Worm (Caenorhabditis elegans): ENCODE measurements around the gene C14C6.6.

Gene C14C6.6

ce11 chrV:512420-512819, 35.5 kb downstream of the C14C6.6 start, which contains the start of gene srh-37:
Gene srh-37 (minus strand): TSS chrV:512520.
- no peak for TF ChIP-seq lsy-2 (tag; optimal IDR thresholded peaks at IDR 0.05)
- no peak for TF ChIP-seq drap-1 (GFP tag; optimal IDR thresholded peaks at IDR 0.05)
- no peak for TF ChIP-seq unc-39 (tag; optimal IDR thresholded peaks at IDR 0.05)
- TF ChIP-seq unc-62 (GFP tag; optimal IDR thresholded peaks at IDR 0.05), result no peak
- TF ChIP-seq snpc-4 (tag; optimal IDR thresholded peaks at IDR 0.05), result no peak

- TF ChIP-seq blmp-1 (tag; optimal IDR thresholded peaks at IDR 0.05) (no peak), ces-1 (GFP tag; optimal IDR thresholded peaks at IDR 0.05) (no peak), unc-39 (tag; optimal IDR thresholded peaks at IDR 0.05) (no peak), bed-3 (GFP tag; optimal IDR thresholded peaks at IDR 0.05) (no peak), zip-8 (tag; optimal IDR thresholded peaks at IDR 0.05) (no peak), tbx-8 (GFP tag; optimal IDR thresholded peaks at IDR 0.05) (no peak), mab-5 (tag; optimal IDR thresholded peaks at IDR 0.05) (no peak), pha-4 (tag; optimal IDR thresholded peaks at IDR 0.05) (no peak), nhr-76 (tag; optimal IDR thresholded peaks at IDR 0.05) (no peak), ham-2 (GFP tag; optimal IDR thresholded peaks at IDR 0.05) (no peak), sptf-1 (tag; optimal IDR thresholded peaks at IDR 0.05) (no peak), ceh-43 (GFP tag; optimal IDR thresholded peaks at IDR 0.05) (no peak), ztf-11 (tag; optimal IDR thresholded peaks at IDR 0.05) (no peak)
Measured at ce11 chrV:505191-505590, 42.7 kb downstream of the C14C6.6 start, which contains the start of gene srlf-19. Gene srlf-19 (plus strand): TSS chrV:505491.

- TF ChIP-seq ceh-43 (GFP tag; optimal IDR thresholded peaks at IDR 0.05) (no peak), nhr-2 (tag; optimal IDR thresholded peaks at IDR 0.05) (no peak), flh-1 (GFP tag; optimal IDR thresholded peaks at IDR 0.05) (no peak), lin-13 (tag; optimal IDR thresholded peaks at IDR 0.05) (no peak), hlh-1 (tag; optimal IDR thresholded peaks at IDR 0.05) (no peak), sem-2 (GFP tag; optimal IDR thresholded peaks at IDR 0.05) (no peak), bed-3 (GFP tag; optimal IDR thresholded peaks at IDR 0.05) (no peak), tbx-8 (GFP tag; optimal IDR thresholded peaks at IDR 0.05) (no peak)
Measured at ce11 chrV:503728-504127, 44.2 kb downstream of the C14C6.6 start, which contains the start of gene srlf-35. Gene srlf-35 (plus strand): TSS chrV:504028.

- TF ChIP-seq ces-1 (GFP tag; optimal IDR thresholded peaks at IDR 0.05), result no peak
- no peak for TF ChIP-seq pha-4 (tag; optimal IDR thresholded peaks at IDR 0.05)
- no peak for TF ChIP-seq ham-2 (GFP tag; optimal IDR thresholded peaks at IDR 0.05)
- TF ChIP-seq mls-2 (tag; optimal IDR thresholded peaks at IDR 0.05), result no peak
- no peak for TF ChIP-seq nhr-12 (tag; optimal IDR thresholded peaks at IDR 0.05)
- no peak for TF ChIP-seq ztf-11 (tag; optimal IDR thresholded peaks at IDR 0.05)
Measured at ce11 chrV:502803-503273, 45.0 kb downstream of the C14C6.6 start, which contains the start of gene T01G6.10. Gene T01G6.10 (minus strand): TSS chrV:503223.

- TF ChIP-seq ces-1 (GFP tag; optimal IDR thresholded peaks at IDR 0.05), result no peak
- TF ChIP-seq sptf-1 (tag; optimal IDR thresholded peaks at IDR 0.05), result no peak
- TF ChIP-seq mep-1 (tag; optimal IDR thresholded peaks at IDR 0.05), result no peak
- TF ChIP-seq unc-39 (tag; optimal IDR thresholded peaks at IDR 0.05), result no peak
- no peak for TF ChIP-seq blmp-1 (tag; optimal IDR thresholded peaks at IDR 0.05)
- TF ChIP-seq ceh-43 (GFP tag; optimal IDR thresholded peaks at IDR 0.05), result no peak
- TF ChIP-seq flh-1 (GFP tag; optimal IDR thresholded peaks at IDR 0.05), result no peak
- no peak for TF ChIP-seq snpc-4 (tag; optimal IDR thresholded peaks at IDR 0.05)
- TF ChIP-seq ceh-39 (tag; optimal IDR thresholded peaks at IDR 0.05), result no peak
- no peak for TF ChIP-seq nhr-28 (tag; optimal IDR thresholded peaks at IDR 0.05)
- TF ChIP-seq mab-5 (tag; optimal IDR thresholded peaks at IDR 0.05), result no peak
- no peak for TF ChIP-seq tbx-8 (GFP tag; optimal IDR thresholded peaks at IDR 0.05)
- no peak for TF ChIP-seq hlh-1 (tag; optimal IDR thresholded peaks at IDR 0.05)
- no peak for TF ChIP-seq nhr-237 (tag; optimal IDR thresholded peaks at IDR 0.05)
- no peak for TF ChIP-seq bed-3 (GFP tag; optimal IDR thresholded peaks at IDR 0.05)
- no peak for TF ChIP-seq nhr-12 (tag; optimal IDR thresholded peaks at IDR 0.05)
Measured at ce11 chrV:501230-501629, 46.6 kb downstream of the C14C6.6 start, which contains the start of gene str-256. Gene str-256 (minus strand): TSS chrV:501330.

ce11 chrV:500535-500934, 47.3 kb downstream of the C14C6.6 start:
- TF ChIP-seq lin-13 (tag; optimal IDR thresholded peaks at IDR 0.05) (no peak), sptf-1 (tag; optimal IDR thresholded peaks at IDR 0.05) (no peak), nhr-2 (tag; optimal IDR thresholded peaks at IDR 0.05) (no peak), mls-2 (tag; optimal IDR thresholded peaks at IDR 0.05) (no peak), nhr-237 (tag; optimal IDR thresholded peaks at IDR 0.05) (no peak), mab-5 (tag; optimal IDR thresholded peaks at IDR 0.05) (no peak), elt-1 (tag; optimal IDR thresholded peaks at IDR 0.05; ENCODE audit: borderline replicate concordance, insufficient read depth) (no peak), hlh-1 (tag; optimal IDR thresholded peaks at IDR 0.05) (no peak), nhr-76 (tag; optimal IDR thresholded peaks at IDR 0.05) (no peak), ceh-83 (GFP tag; optimal IDR thresholded peaks at IDR 0.05) (no peak), zip-8 (tag; optimal IDR thresholded peaks at IDR 0.05) (no peak), nhr-28 (tag; optimal IDR thresholded peaks at IDR 0.05) (no peak)

All from whole organism, mixed stage, embryonic.